Worm (Caenorhabditis elegans) whole organism, L2 larva: Measurements from ENCODE around the gene abu-7.

Experiments
- C34F6.9 ChIP-seq: fragments of 150-350 bp; optimal IDR thresholded peaks from 2 replicates; lab custom pipeline; 2014; ENCODE audit warnings: missing biosample characterization, missing genetic modification characterization
- Y55F3AM.14 ChIP-seq: fragments of 200-800 bp; sonication (Bioruptor generic); optimal IDR thresholded peaks from 2 replicates; lab custom pipeline; 2018; ENCODE audit warnings: mild to moderate bottlenecking, missing genetic modification characterization, missing compliant biosample characterization
- ZK546.5 ChIP-seq: sonication (generic microtip); optimal IDR thresholded peaks from 2 replicates; lab custom pipeline; 2017; ENCODE audit warnings: missing biosample characterization, missing genetic modification characterization
- alr-1 ChIP-seq: fragments of 150-350 bp; optimal IDR thresholded peaks from 2 replicates; lab custom pipeline; 2014; ENCODE audit warnings: missing biosample characterization, missing genetic modification characterization
- aly-2 ChIP-seq: fragments of 150-350 bp; optimal IDR thresholded peaks from 2 replicates; lab custom pipeline; 2014; ENCODE audit warnings: missing biosample characterization, missing genetic modification characterization
- ama-1 ChIP-seq: fragments of 150-350 bp; optimal IDR thresholded peaks from 2 replicates; lab custom pipeline; 2018; ENCODE audit warnings: inconsistent platforms
- dmd-4 ChIP-seq: sonication (generic microtip); optimal IDR thresholded peaks from 2 replicates; lab custom pipeline; 2017; ENCODE audit warnings: missing biosample characterization, missing genetic modification characterization
- egl-27 ChIP-seq: sonication (generic microtip); optimal IDR thresholded peaks from 3 replicates; lab custom pipeline; 2017; ENCODE audit warnings: missing biosample characterization, missing genetic modification reagents, missing genetic modification characterization
- elt-3 ChIP-seq: sonication (generic microtip); optimal IDR thresholded peaks from 2 replicates; lab custom pipeline; 2017; ENCODE audit warnings: missing biosample characterization, missing genetic modification characterization
- fos-1 ChIP-seq: fragments of 150-350 bp; optimal IDR thresholded peaks from 2 replicates; lab custom pipeline; 2014; ENCODE audit warnings: missing biosample characterization, missing genetic modification characterization
- gmeb-1 ChIP-seq: fragments of 150-350 bp; optimal IDR thresholded peaks from 2 replicates; lab custom pipeline; 2014; ENCODE audit warnings: missing biosample characterization, missing genetic modification characterization
- lin-11 ChIP-seq: fragments of 150-350 bp; sonication (generic microtip); optimal IDR thresholded peaks from 2 replicates; lab custom pipeline; 2014; ENCODE audit warnings: missing biosample characterization, missing genetic modification characterization, inconsistent platforms, mixed read lengths
- lsy-2 ChIP-seq, 2 experiments: fragments of 150-350 bp in 1 of 2; sonication (generic microtip) in 1 of 2; optimal IDR thresholded peaks; 2 replicates each; lab custom pipeline; 2014 to 2017; ENCODE audit warnings: missing biosample characterization in 2 of 2, missing genetic modification characterization in 2 of 2
- mab-5 ChIP-seq: fragments of 150-350 bp; optimal IDR thresholded peaks from 2 replicates; lab custom pipeline; 2014; ENCODE audit warnings: missing biosample characterization, missing genetic modification characterization
- mbf-1 ChIP-seq: sonication (generic microtip); optimal IDR thresholded peaks from 2 replicates; lab custom pipeline; 2017; ENCODE audit warnings: missing biosample characterization, missing genetic modification characterization
- mdl-1 ChIP-seq, 2 experiments: fragments of 150-350 bp in 1 of 2; sonication (generic microtip) in 1 of 2; optimal IDR thresholded peaks; 2 replicates each; lab custom pipeline; 2017; ENCODE audit warnings: missing biosample characterization in 2 of 2, missing genetic modification characterization in 2 of 2
- nhr-10 ChIP-seq: sonication (generic microtip); optimal IDR thresholded peaks from 2 replicates; lab custom pipeline; 2017; ENCODE audit warnings: missing biosample characterization, missing genetic modification characterization
- nhr-11 ChIP-seq: fragments of 150-350 bp; optimal IDR thresholded peaks from 2 replicates; lab custom pipeline; 2014; ENCODE audit warnings: missing biosample characterization, missing genetic modification characterization
- nhr-129 ChIP-seq: fragments of 150-350 bp; optimal IDR thresholded peaks from 2 replicates; lab custom pipeline; 2014; ENCODE audit warnings: missing biosample characterization, missing genetic modification characterization
- nhr-21 ChIP-seq: fragments of 150-350 bp; optimal IDR thresholded peaks from 2 replicates; lab custom pipeline; 2014; ENCODE audit warnings: missing biosample characterization, missing genetic modification characterization
- nhr-23 ChIP-seq: fragments of 150-350 bp; optimal IDR thresholded peaks from 2 replicates; lab custom pipeline; 2014; ENCODE audit warnings: missing biosample characterization, missing genetic modification reagents, missing genetic modification characterization
- nhr-25 ChIP-seq: fragments of 150-350 bp; sonication (generic microtip); optimal IDR thresholded peaks from 3 replicates; lab custom pipeline; 2014; ENCODE audit warnings: missing biosample characterization, missing genetic modification characterization
- nhr-77 ChIP-seq: fragments of 150-350 bp; optimal IDR thresholded peaks from 2 replicates; lab custom pipeline; 2014; ENCODE audit warnings: missing biosample characterization, missing genetic modification characterization
- peb-1 ChIP-seq: fragments of 150-350 bp; optimal IDR thresholded peaks from 2 replicates; lab custom pipeline; 2014; ENCODE audit warnings: missing biosample characterization, missing genetic modification characterization
- sem-4 ChIP-seq: fragments of 150-350 bp; optimal IDR thresholded peaks from 2 replicates; lab custom pipeline; 2014; ENCODE audit warnings: missing biosample characterization, missing genetic modification reagents, missing genetic modification characterization
- skn-1 ChIP-seq: sonication (generic microtip); optimal IDR thresholded peaks from 2 replicates; lab custom pipeline; 2017; ENCODE audit warnings: missing biosample characterization, missing genetic modification characterization
- sma-3 ChIP-seq: sonication (generic microtip); optimal IDR thresholded peaks from 2 replicates; lab custom pipeline; 2016; ENCODE audit warnings: missing genetic modification reagents, missing genetic modification characterization, missing compliant biosample characterization
- sma-9 ChIP-seq, 2 experiments: fragments of 150-350 bp in 1 of 2; sonication (generic microtip) in 1 of 2; optimal IDR thresholded peaks; 2 replicates each; lab custom pipeline; 2014 to 2016; ENCODE audit warnings: missing genetic modification characterization in 2 of 2, mild to moderate bottlenecking in 1 of 2, missing biosample characterization in 1 of 2, missing compliant biosample characterization in 1 of 2, missing genetic modification reagents in 1 of 2, moderate library complexity in 1 of 2
- snpc-4 ChIP-seq: fragments of 150-350 bp; optimal IDR thresholded peaks from 2 replicates; lab custom pipeline; 2014; ENCODE audit warnings: missing biosample characterization, missing genetic modification characterization
- unc-39 ChIP-seq: fragments of 150-350 bp; optimal IDR thresholded peaks from 2 replicates; lab custom pipeline; 2014; ENCODE audit warnings: missing biosample characterization, missing genetic modification characterization
- unc-55 ChIP-seq: fragments of 150-350 bp; sonication (generic microtip); optimal IDR thresholded peaks from 3 replicates; lab custom pipeline; 2014; ENCODE audit warnings: missing biosample characterization, missing genetic modification reagents, missing genetic modification characterization
- zag-1 ChIP-seq: fragments of 150-350 bp; optimal IDR thresholded peaks from 2 replicates; lab custom pipeline; 2014; ENCODE audit warnings: missing biosample characterization, missing genetic modification characterization
- ztf-1 ChIP-seq: fragments of 200-800 bp; sonication (Bioruptor generic); conservative IDR thresholded peaks from 2 replicates; pipeline ENCODE4 v1.3.6; 2022; ENCODE audit warnings: missing genetic modification characterization, missing compliant biosample characterization
- ztf-11 ChIP-seq: sonication (generic microtip); optimal IDR thresholded peaks from 2 replicates; lab custom pipeline; 2017; ENCODE audit warnings: missing biosample characterization, missing genetic modification characterization
- ztf-4 ChIP-seq: fragments of 150-350 bp; optimal IDR thresholded peaks from 2 replicates; lab custom pipeline; 2014; ENCODE audit warnings: missing biosample characterization, missing genetic modification characterization

Gene abu-7

DNA sequence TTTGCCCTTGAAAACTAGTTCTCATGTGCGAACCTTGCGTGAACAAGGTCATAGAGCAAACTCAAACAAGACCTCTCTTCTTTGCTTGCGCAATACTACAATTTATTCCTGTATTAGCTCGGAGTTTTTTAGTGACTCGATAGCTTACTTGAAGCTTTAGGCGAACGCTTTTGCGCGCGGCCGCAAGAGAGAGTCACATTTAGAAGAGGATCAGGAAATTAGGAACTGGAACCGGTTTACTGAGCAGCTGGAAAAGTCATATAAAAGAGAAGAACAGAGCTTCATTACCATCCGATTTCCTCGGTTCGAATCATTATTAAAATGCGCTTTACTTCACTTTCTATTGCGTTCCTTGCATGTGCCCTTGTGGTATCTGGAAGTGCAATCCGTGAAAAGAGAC lies 6.3 kb downstream of the abu-7 start, which contains the start of gene abu-15:
Gene abu-15, plus strand, starts transcription at position 301 of the 400 bp plus-strand sequence.
- TF ChIP-seq mdl-1 (tag; optimal IDR thresholded peaks at IDR 0.05; lab: Kevin White, UChicago) (no peak), fos-1 (no peak), snpc-4 (tag; lab: Kevin White, UChicago) (no peak), ZK546.5 (tag; lab: Kevin White, UChicago) (no peak), zag-1 (tag; lab: Kevin White, UChicago) (no peak), aly-2 (tag; lab: Kevin White, UChicago) (no peak), nhr-10 (tag; lab: Kevin White, UChicago) (no peak), dmd-4 (tag; lab: Kevin White, UChicago) (no peak), nhr-23 (no peak), skn-1 (tag; lab: Kevin White, UChicago) (no peak), sem-4 (tag; lab: Kevin White, UChicago) (no peak), alr-1 (no peak), lin-11 (tag; lab: Kevin White, UChicago) (no peak), ztf-1 (GFP tag; lab: Robert Waterston, UW) (no peak), nhr-11 (tag; lab: Kevin White, UChicago) (no peak), C34F6.9 (tag; lab: Kevin White, UChicago) (no peak), nhr-25 (tag; lab: Kevin White, UChicago) (no peak), nhr-21 (tag; lab: Kevin White, UChicago) (no peak), gmeb-1 (tag; lab: Kevin White, UChicago) (no peak), mbf-1 (tag; lab: Kevin White, UChicago) (no peak)
- TF ChIP-seq, all 48 proteins: peak for 0

- TF ChIP-seq nhr-10 (tag; lab: Kevin White, UChicago) = no peak
- TF ChIP-seq C34F6.9 (tag; lab: Kevin White, UChicago) = no peak
- no peak for TF ChIP-seq peb-1 (tag; lab: Kevin White, UChicago)
- TF ChIP-seq Y55F3AM.14 (GFP tag; lab: Kevin White, UChicago) = no peak
- TF ChIP-seq zag-1 (tag; lab: Kevin White, UChicago) = no peak
- no peak for TF ChIP-seq nhr-23
These were observed 6.9 kb downstream of the abu-7 start, which contains the start of gene srx-39 for ce11 chrV:5157660-5158059. Gene srx-39 (minus strand): TSS chrV:5157760.

DNA sequence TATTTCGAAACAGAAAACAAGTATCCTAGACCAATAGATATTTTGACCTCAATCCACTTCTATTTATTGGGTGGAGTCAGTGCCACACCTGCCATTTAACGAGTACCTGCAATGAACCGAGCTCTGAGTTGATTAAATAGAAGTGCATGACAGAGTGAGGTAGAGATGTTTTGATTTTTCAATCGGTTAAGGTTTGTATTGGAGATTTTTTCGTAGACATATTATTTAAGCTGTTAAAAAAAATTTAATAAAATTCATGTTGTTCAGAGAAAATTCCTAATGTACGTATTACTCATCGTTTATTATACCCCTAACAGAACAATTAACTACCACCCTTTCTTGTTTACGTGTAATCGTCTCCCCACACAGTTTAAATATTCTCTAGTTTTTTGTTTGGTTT lies 9.1 kb downstream of the abu-7 start, which contains the start of gene srx-38:
Gene srx-38, minus strand, starts transcription at position 101 of the 400 bp plus-strand sequence.
- TF ChIP-seq zag-1 (tag; lab: Kevin White, UChicago) = no peak
- TF ChIP-seq nhr-129 (tag; lab: Kevin White, UChicago) = no peak
- TF ChIP-seq peb-1 (tag; lab: Kevin White, UChicago) = no peak
- no peak for TF ChIP-seq unc-55 (GFP tag; lab: Kevin White, UChicago)
- TF ChIP-seq ZK546.5 (tag; lab: Kevin White, UChicago) = no peak
- no peak for TF ChIP-seq nhr-23

DNA sequence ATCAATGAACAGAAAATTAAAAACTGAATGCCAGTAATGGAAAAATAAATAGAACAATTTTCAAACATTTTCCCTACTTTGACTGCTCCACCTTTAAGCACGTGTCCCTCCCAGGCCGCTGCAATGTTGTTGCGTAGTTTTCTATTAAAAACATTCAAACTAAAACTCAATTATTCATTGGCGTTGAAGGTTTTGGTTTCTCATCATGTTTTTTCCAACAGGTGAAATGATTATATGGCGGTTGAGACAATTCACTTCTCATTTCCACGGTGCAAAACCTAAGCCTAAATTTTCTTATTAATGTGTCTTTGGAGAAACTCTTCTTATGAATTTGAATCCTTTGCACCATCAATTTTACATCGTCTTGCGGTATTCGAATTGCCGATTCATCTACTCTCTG lies 13.7 kb downstream of the abu-7 start, which contains the start of gene srh-130:
Gene srh-130, plus strand, starts transcription at position 301 of the 400 bp plus-strand sequence.
- TF ChIP-seq ztf-4 (tag; lab: Kevin White, UChicago) = no peak
- TF ChIP-seq ama-1 = no peak
- TF ChIP-seq, all 48 proteins: peak for 0

DNA sequence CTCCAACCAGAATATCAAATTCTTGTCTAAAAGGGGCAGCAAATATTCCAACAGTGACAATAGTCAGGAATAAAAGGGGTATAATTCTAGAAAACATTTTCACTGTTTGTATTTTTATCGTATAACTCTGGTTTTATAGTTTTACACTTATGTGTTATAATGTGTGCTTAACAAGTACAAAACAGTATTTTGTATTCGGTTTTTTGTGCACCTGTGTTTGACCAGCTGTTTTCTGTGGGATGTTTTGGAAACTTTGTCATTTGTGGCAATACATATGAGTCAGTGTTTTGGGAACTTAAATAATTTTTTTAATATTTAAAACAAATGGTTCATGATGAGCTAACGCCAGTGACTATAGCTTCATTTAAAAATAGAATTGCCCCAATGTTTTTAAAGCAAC lies 18.2 kb downstream of the abu-7 start, which contains the start of gene F14F9.6:
Gene F14F9.6, minus strand, starts transcription at position 101 of the 400 bp plus-strand sequence.
- no peak for TF ChIP-seq elt-3 (tag; lab: Kevin White, UChicago)
- no peak for TF ChIP-seq sma-3 (GFP tag; lab: Kevin White, UChicago)
- no peak for TF ChIP-seq lin-11 (tag; lab: Kevin White, UChicago)
- no peak for TF ChIP-seq skn-1 (tag; lab: Kevin White, UChicago)
- no peak for TF ChIP-seq ama-1
- TF ChIP-seq unc-39 (tag; lab: Kevin White, UChicago) = no peak
- no peak for TF ChIP-seq nhr-77
- no peak for TF ChIP-seq ztf-4 (tag; lab: Kevin White, UChicago)
- TF ChIP-seq egl-27 (tag; lab: Kevin White, UChicago) = no peak
- TF ChIP-seq mab-5 (tag; lab: Kevin White, UChicago) = no peak
- TF ChIP-seq nhr-129 (tag; lab: Kevin White, UChicago) = no peak
- TF ChIP-seq aly-2 (tag; lab: Kevin White, UChicago) = no peak
- no peak for TF ChIP-seq lsy-2 (tag; optimal IDR thresholded peaks at IDR 0.05; lab: Kevin White, UChicago)
- no peak for TF ChIP-seq nhr-21 (tag; lab: Kevin White, UChicago)
- no peak for TF ChIP-seq snpc-4 (tag; lab: Kevin White, UChicago)
- TF ChIP-seq sma-9 (GFP tag; optimal IDR thresholded peaks at IDR 0.05; lab: Kevin White, UChicago) = no peak
- TF ChIP-seq sma-9 (tag; optimal IDR thresholded peaks at IDR 0.05; lab: Kevin White, UChicago) = no peak
- TF ChIP-seq ztf-11 (tag; lab: Kevin White, UChicago) = no peak
- no peak for TF ChIP-seq sem-4 (tag; lab: Kevin White, UChicago)
- TF ChIP-seq unc-55 (GFP tag; lab: Kevin White, UChicago) = no peak
